Fruit fly (Drosophila melanogaster) whole organism, adult: ENCODE data around the gene CG17732.

Source experiments
- CG7045 ChIP-seq: fragments of 200-800 bp; sonication (Bioruptor generic); optimal IDR thresholded peaks from 2 replicates; lab custom pipeline; 2017; ENCODE audit warnings: missing biosample characterization, mild to moderate bottlenecking, missing genetic modification characterization
- Clk ChIP-seq: fragments of 200-800 bp; sonication (Bioruptor generic); optimal IDR thresholded peaks from 2 replicates; lab custom pipeline; 2017; ENCODE audit warnings: missing biosample characterization, missing genetic modification characterization
- Crg-1 ChIP-seq: fragments of 200-800 bp; sonication (Bioruptor generic); optimal IDR thresholded peaks from 2 replicates; lab custom pipeline; 2016; ENCODE audit warnings: missing biosample characterization, missing genetic modification characterization
- bab1 ChIP-seq: fragments of 200-800 bp; sonication (Bioruptor generic); optimal IDR thresholded peaks from 3 replicates; lab custom pipeline; 2019; ENCODE audit warnings: missing biosample characterization, mild to moderate bottlenecking, missing genetic modification characterization, moderate library complexity
- cnc ChIP-seq, 2 experiments: fragments of >200 bp; optimal IDR thresholded peaks; 2 replicates each; lab custom pipeline; 2017
- ovo ChIP-seq: fragments of 200-800 bp; sonication (Bioruptor generic); optimal IDR thresholded peaks from 2 replicates; lab custom pipeline; 2016; ENCODE audit warnings: missing biosample characterization, missing genetic modification characterization

DNA sequence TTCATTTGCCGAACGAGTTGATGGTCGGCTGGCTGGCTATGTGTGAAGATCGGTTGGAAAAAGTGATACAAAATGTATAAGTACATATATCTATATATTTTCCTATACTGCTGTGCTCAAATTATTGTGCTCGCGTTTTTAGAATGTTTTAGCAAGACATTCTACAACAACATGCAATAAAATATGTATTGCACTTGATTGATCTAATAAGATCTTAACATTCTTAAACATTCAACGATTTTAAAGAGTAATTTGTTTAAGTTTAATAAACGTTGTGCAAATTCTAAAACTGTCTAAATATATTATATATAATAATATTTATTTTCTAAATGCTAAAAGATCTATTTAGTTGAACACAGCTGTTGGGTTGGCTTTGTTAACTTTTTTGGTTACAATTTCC is 41.1 kb upstream of the CG17732 start:
- TF ChIP-seq bab1 (GFP tag; lab: Kevin White, UChicago): no peak
- no peak for TF ChIP-seq CG7045 (GFP tag; lab: Kevin White, UChicago)
- TF ChIP-seq cnc (optimal IDR thresholded peaks at IDR 0.05; lab: Kevin White, UChicago): no peak
- no peak for TF ChIP-seq Clk (GFP tag; lab: Kevin White, UChicago)
- TF ChIP-seq ovo: no peak
- no peak for TF ChIP-seq Crg-1
